Comparison of ENCODE assay signal across 5 fruit fly cellular contexts in the genomic region with DNA sequence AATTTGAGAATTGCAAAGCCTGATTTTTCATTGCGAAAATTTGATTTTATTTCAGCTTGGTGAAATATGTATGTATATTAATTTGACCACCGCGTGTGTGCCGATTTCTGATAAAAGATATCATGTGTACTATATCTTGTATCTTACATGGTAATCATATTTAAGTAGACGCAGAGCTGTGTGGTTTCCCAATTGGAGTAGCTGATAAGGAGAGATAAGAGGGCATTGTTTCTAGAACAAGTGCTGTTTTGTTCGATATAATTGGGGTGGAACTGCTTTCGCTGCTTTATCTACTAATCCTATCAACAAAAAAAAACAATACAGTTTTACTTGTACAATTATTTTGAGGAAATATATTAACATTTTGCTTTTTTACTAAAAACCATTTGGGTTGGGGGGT.
TF ChIP-seq lines count a peak whose summit lies in the region.

No protein-coding gene starts in this region.

- no peak for TF ChIP-seq CTCF in whole organism, embryonic (GFP tag; optimal IDR thresholded peaks at IDR 0.05; lab: Kevin White, UChicago)

TF ChIP-seq in whole organism, adult, 20 proteins besides CTCF, POLR2A, EP300 and RAD21 (continues in another document):
- peak; percentile 18 for TF ChIP-seq CG7101 (tag; optimal IDR thresholded peaks at IDR 0.05; lab: Kevin White, UChicago)
- TF ChIP-seq cnc (optimal IDR thresholded peaks at IDR 0.05; lab: Kevin White, UChicago): no peak
- TF ChIP-seq CG12768 (GFP tag; optimal IDR thresholded peaks at IDR 0.05; lab: Kevin White, UChicago): peak; percentile 18
- TF ChIP-seq CG11617 (GFP tag; optimal IDR thresholded peaks at IDR 0.05; lab: Kevin White, UChicago): no peak
- TF ChIP-seq toe (GFP tag; optimal IDR thresholded peaks at IDR 0.05; lab: Kevin White, UChicago): no peak
- no peak for TF ChIP-seq CG14711 (tag; optimal IDR thresholded peaks at IDR 0.05; lab: Kevin White, UChicago)
- no peak for TF ChIP-seq CG33017 (tag; optimal IDR thresholded peaks at IDR 0.05; lab: Kevin White, UChicago)
- TF ChIP-seq pad (GFP tag; optimal IDR thresholded peaks at IDR 0.05; lab: Kevin White, UChicago): no peak
- TF ChIP-seq Hr96 (GFP tag; optimal IDR thresholded peaks at IDR 0.05; lab: Kevin White, UChicago): no peak
- no peak for TF ChIP-seq kay (GFP tag; lab: Kevin White, UChicago; ENCODE audit: borderline replicate concordance)
- TF ChIP-seq CG5204 (GFP tag; optimal IDR thresholded peaks at IDR 0.05; lab: Kevin White, UChicago): no peak
- TF ChIP-seq Mnt (GFP tag; optimal IDR thresholded peaks at IDR 0.05; lab: Kevin White, UChicago): no peak
- TF ChIP-seq CG7045 (GFP tag; optimal IDR thresholded peaks at IDR 0.05; lab: Kevin White, UChicago): no peak
- peak; percentile 24 for TF ChIP-seq tj (GFP tag; optimal IDR thresholded peaks at IDR 0.05; lab: Kevin White, UChicago)
- TF ChIP-seq CG1620 (GFP tag; optimal IDR thresholded peaks at IDR 0.05; lab: Kevin White, UChicago): no peak
- no peak for TF ChIP-seq Clk (GFP tag; optimal IDR thresholded peaks at IDR 0.05; lab: Kevin White, UChicago)
- TF ChIP-seq ovo (GFP tag; optimal IDR thresholded peaks at IDR 0.05; lab: Kevin White, UChicago): no peak
- TF ChIP-seq Crg-1 (GFP tag; optimal IDR thresholded peaks at IDR 0.05; lab: Kevin White, UChicago): no peak

TF ChIP-seq in whole organism, embryonic, 481 proteins besides CTCF, POLR2A, EP300 and RAD21 (continues in another document):
- TF ChIP-seq grn (GFP tag; optimal IDR thresholded peaks at IDR 0.05; lab: Kevin White, UChicago) (peak; percentile 69), Med (GFP tag; lab: Kevin White, UChicago) (peak; percentile 27), CG34376 (GFP tag; optimal IDR thresholded peaks at IDR 0.05; lab: Kevin White, UChicago) (peak; percentile 78), mirr (GFP tag; optimal IDR thresholded peaks at IDR 0.05; lab: Kevin White, UChicago) (peak; percentile 18), CG15479 (GFP tag; optimal IDR thresholded peaks at IDR 0.05; lab: Kevin White, UChicago) (peak; percentile 75), sens (GFP tag; lab: Kevin White, UChicago) (peak; percentile 72), CG9609 (GFP tag; optimal IDR thresholded peaks at IDR 0.05; lab: Kevin White, UChicago) (no peak), dmrt99B (tag; optimal IDR thresholded peaks at IDR 0.05; lab: Kevin White, UChicago) (peak; percentile 6), CG17359 (tag; optimal IDR thresholded peaks at IDR 0.05; lab: Kevin White, UChicago) (no peak), CG17612 (GFP tag; IDR thresholded peaks at IDR 0.05; lab: Robert Waterston, UW) (no peak), CG2120 (GFP tag; optimal IDR thresholded peaks at IDR 0.05; lab: Kevin White, UChicago) (peak; percentile 14), sug (tag; optimal IDR thresholded peaks at IDR 0.05; lab: Kevin White, UChicago) (peak; percentile 30), Hey (tag; optimal IDR thresholded peaks at IDR 0.05; lab: Kevin White, UChicago) (no peak), cwo (GFP tag; optimal IDR thresholded peaks at IDR 0.05; lab: Kevin White, UChicago) (peak; percentile 0), insv (GFP tag; optimal IDR thresholded peaks at IDR 0.05; lab: Kevin White, UChicago) (peak in 1 of 2 experiments; percentile 83), exex (tag; optimal IDR thresholded peaks at IDR 0.05; lab: Kevin White, UChicago) (peak; percentile 67), lbe (GFP tag; optimal IDR thresholded peaks at IDR 0.05; lab: Kevin White, UChicago) (peak; percentile 23), Elba2 (GFP tag; optimal IDR thresholded peaks at IDR 0.05; lab: Kevin White, UChicago) (no peak)

TF ChIP-seq in whole organism, prepupa, 60 proteins besides CTCF, POLR2A, EP300 and RAD21:
- TF ChIP-seq Sox15 (GFP tag; optimal IDR thresholded peaks at IDR 0.05; lab: Kevin White, UChicago) (no peak), CG6792 (GFP tag; optimal IDR thresholded peaks at IDR 0.05; lab: Kevin White, UChicago) (no peak), Ets21C (GFP tag; optimal IDR thresholded peaks at IDR 0.05; lab: Kevin White, UChicago) (no peak), fd59A (GFP tag; optimal IDR thresholded peaks at IDR 0.05; lab: Kevin White, UChicago) (no peak), Met (GFP tag; optimal IDR thresholded peaks at IDR 0.05; lab: Kevin White, UChicago) (peak; percentile 13), esn (GFP tag; optimal IDR thresholded peaks at IDR 0.05; lab: Kevin White, UChicago) (peak; percentile 2), Sox102F (GFP tag; optimal IDR thresholded peaks at IDR 0.05; lab: Kevin White, UChicago) (peak; percentile 2), Eip78C (GFP tag; lab: Kevin White, UChicago) (peak; percentile 45)

TF ChIP-seq in whole organism, pupa, 21 proteins besides CTCF, POLR2A, EP300 and RAD21:
- TF ChIP-seq Snoo (tag; optimal IDR thresholded peaks at IDR 0.05; lab: Kevin White, UChicago) (no peak), CG8159 (tag; optimal IDR thresholded peaks at IDR 0.05; lab: Kevin White, UChicago) (peak; percentile 48), CG17806 (tag; optimal IDR thresholded peaks at IDR 0.05; lab: Kevin White, UChicago) (no peak)

TF ChIP-seq in whole organism, wandering third instar larva, 38 proteins besides CTCF, POLR2A, EP300 and RAD21:
- TF ChIP-seq br (GFP tag; optimal IDR thresholded peaks at IDR 0.05; lab: Kevin White, UChicago) (peak; percentile 4), psq (GFP tag; optimal IDR thresholded peaks at IDR 0.05; lab: Kevin White, UChicago) (no peak), Jra (GFP tag; optimal IDR thresholded peaks at IDR 0.05; lab: Kevin White, UChicago) (peak; percentile 9), Vsx2 (GFP tag; optimal IDR thresholded peaks at IDR 0.05; lab: Kevin White, UChicago; ENCODE audit: partially characterized antibody) (no peak), brk (GFP tag; optimal IDR thresholded peaks at IDR 0.05; lab: Kevin White, UChicago) (no peak), h (GFP tag; optimal IDR thresholded peaks at IDR 0.05; lab: Kevin White, UChicago) (peak; percentile 7), Myc (optimal IDR thresholded peaks at IDR 0.05; lab: Kevin White, UChicago) (no peak), Rel (GFP tag; optimal IDR thresholded peaks at IDR 0.05; lab: Kevin White, UChicago) (no peak), Rel (tag; optimal IDR thresholded peaks at IDR 0.05; lab: Kevin White, UChicago) (peak; percentile 98), Sp1 (GFP tag; optimal IDR thresholded peaks at IDR 0.05; lab: Kevin White, UChicago) (peak; percentile 8), foxo (GFP tag; optimal IDR thresholded peaks at IDR 0.05; lab: Kevin White, UChicago) (peak in 1 of 2 experiments; percentile 22), rgr (GFP tag; optimal IDR thresholded peaks at IDR 0.05; lab: Kevin White, UChicago) (no peak), sage (GFP tag; optimal IDR thresholded peaks at IDR 0.05; lab: Kevin White, UChicago) (no peak)
TF ChIP-seq in whole organism, wandering third instar larva: peak in this region for 6.
